Fruit fly (Drosophila melanogaster): ENCODE data around the gene Efa6.

Gene Efa6

DNA sequence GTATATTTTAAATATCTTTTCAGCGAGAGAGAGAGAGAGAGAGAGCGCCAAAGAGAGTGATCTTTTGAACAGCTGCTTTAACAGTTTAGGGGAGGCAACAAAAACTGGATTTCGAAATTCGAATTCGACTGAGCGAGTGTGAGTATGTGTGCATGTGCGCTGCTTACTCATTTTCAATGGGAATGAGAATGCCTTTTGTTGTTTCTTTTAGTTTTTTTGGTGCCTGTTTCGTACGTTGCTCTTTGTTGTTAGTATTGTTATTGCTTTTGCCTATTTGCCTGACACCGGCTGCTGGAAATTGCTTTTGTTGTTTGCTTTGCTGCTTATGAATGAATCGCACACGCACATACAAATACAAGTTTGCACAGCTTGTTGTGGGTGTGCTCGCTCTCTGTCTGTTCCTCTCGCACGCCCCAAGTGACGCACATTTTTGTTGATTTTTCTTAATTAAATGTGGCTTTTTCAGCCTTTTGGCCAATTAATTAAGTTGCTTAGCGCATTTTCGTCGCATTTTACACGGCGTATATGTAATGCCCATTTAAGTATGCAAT, 39.4 kb downstream of the Efa6 start (continued):
- TF ChIP-seq CG13894 (tag; optimal IDR thresholded peaks at IDR 0.05) (peak; percentile 62), crp (GFP tag; optimal IDR thresholded peaks at IDR 0.05) (peak in 1 of 2 experiments; percentile 61), gfzf (GFP tag; optimal IDR thresholded peaks at IDR 0.05) (no peak), CoRest (tag; optimal IDR thresholded peaks at IDR 0.05) (peak; percentile 39), kay (GFP tag; optimal IDR thresholded peaks at IDR 0.05) (peak; percentile 84), Aef1 (GFP tag; IDR thresholded peaks at IDR 0.05) (peak; percentile 66), CG10462 (GFP tag; optimal IDR thresholded peaks at IDR 0.05) (no peak), unpg (GFP tag; optimal IDR thresholded peaks at IDR 0.05) (peak; percentile 49), CG1792 (GFP tag; optimal IDR thresholded peaks at IDR 0.05) (no peak), trem (tag; optimal IDR thresholded peaks at IDR 0.05) (no peak), Blimp-1 (GFP tag; optimal IDR thresholded peaks at IDR 0.05) (peak; percentile 42), CG13624 (GFP tag; optimal IDR thresholded peaks at IDR 0.05) (peak; percentile 31), crc (GFP tag; optimal IDR thresholded peaks at IDR 0.05) (no peak), CHES-1-like (GFP tag; optimal IDR thresholded peaks at IDR 0.05) (peak; percentile 79), Myb (GFP tag; optimal IDR thresholded peaks at IDR 0.05) (peak; percentile 10), CG8388 (GFP tag; optimal IDR thresholded peaks at IDR 0.05) (peak; percentile 7), nmo (GFP tag; optimal IDR thresholded peaks at IDR 0.05) (no peak), CG4820 (GFP tag; optimal IDR thresholded peaks at IDR 0.05) (no peak), sc (optimal IDR thresholded peaks at IDR 0.05) (no peak), sc (GFP tag; optimal IDR thresholded peaks at IDR 0.05) (no peak), CG18011 (GFP tag; optimal IDR thresholded peaks at IDR 0.05) (peak; percentile 13), CG18476 (GFP tag; optimal IDR thresholded peaks at IDR 0.05) (no peak), ac (GFP tag; optimal IDR thresholded peaks at IDR 0.05) (peak; percentile 9), Spps (tag; optimal IDR thresholded peaks at IDR 0.05) (no peak), CG14965 (GFP tag; optimal IDR thresholded peaks at IDR 0.05; ENCODE audit: borderline replicate concordance) (peak; percentile 30), bab2 (GFP tag; optimal IDR thresholded peaks at IDR 0.05) (peak; percentile 54), Hmx (GFP tag; optimal IDR thresholded peaks at IDR 0.05) (no peak), CG9609 (GFP tag; optimal IDR thresholded peaks at IDR 0.05) (no peak), CG12219 (GFP tag; optimal IDR thresholded peaks at IDR 0.05) (peak; percentile 33), lov (optimal IDR thresholded peaks at IDR 0.05) (no peak), lov (GFP tag; IDR thresholded peaks at IDR 0.05) (no peak), HLH54F (GFP tag; optimal IDR thresholded peaks at IDR 0.05) (peak; percentile 30), CG11247 (GFP tag; IDR thresholded peaks at IDR 0.05) (no peak), prd (optimal IDR thresholded peaks at IDR 0.05) (no peak), prd (GFP tag; IDR thresholded peaks at IDR 0.05) (no peak), twi (tag; optimal IDR thresholded peaks at IDR 0.05) (no peak), CG31365 (tag; optimal IDR thresholded peaks at IDR 0.05) (peak; percentile 62), CrebB (tag; optimal IDR thresholded peaks at IDR 0.05) (peak; percentile 79), CkIIα-i1 (GFP tag; IDR thresholded peaks at IDR 0.05) (no peak), H2.0 (GFP tag; IDR thresholded peaks at IDR 0.05) (no peak), pnt (GFP tag; optimal IDR thresholded peaks at IDR 0.05) (no peak), sens (GFP tag) (peak; percentile 78), Usf (GFP tag; optimal IDR thresholded peaks at IDR 0.05) (no peak), Elba2 (GFP tag; optimal IDR thresholded peaks at IDR 0.05) (peak; percentile 66), mirr (GFP tag; optimal IDR thresholded peaks at IDR 0.05) (peak; percentile 81), dati (GFP tag; IDR thresholded peaks at IDR 0.05) (no peak), CG14441 (GFP tag; IDR thresholded peaks at IDR 0.05) (no peak), D19A (tag; optimal IDR thresholded peaks at IDR 0.05) (peak; percentile 2), Bdp1 (GFP tag; optimal IDR thresholded peaks at IDR 0.05) (no peak), Lhr (GFP tag; optimal IDR thresholded peaks at IDR 0.05) (no peak), CG5953 (GFP tag; IDR thresholded peaks at IDR 0.05) (no peak), dimm (GFP tag; IDR thresholded peaks at IDR 0.05) (no peak)
